Fruit fly (Drosophila melanogaster) whole organism, prepupa: ENCODE data around the gene CG12290.
A peak's percentile ranks its signal among the peaks of the same experiment; 100 is the strongest.

ENCODE experiments used
- Blimp-1 ChIP-seq: fragments of 200-800 bp; sonication (Bioruptor generic); optimal IDR thresholded peaks from 3 replicates; lab custom pipeline; 2017; ENCODE audit warnings: missing biosample characterization, missing genetic modification characterization, mild to moderate bottlenecking, moderate library complexity, missing genetic modification reagents
- CG10631 ChIP-seq: fragments of 200-800 bp; sonication (Bioruptor generic); optimal IDR thresholded peaks from 2 replicates; lab custom pipeline; 2016; ENCODE audit warnings: missing biosample characterization, missing genetic modification characterization
- CG10669 ChIP-seq: fragments of 200-800 bp; sonication (Bioruptor generic); optimal IDR thresholded peaks from 3 replicates; lab custom pipeline; 2018; ENCODE audit warnings: missing biosample characterization, mild to moderate bottlenecking, missing genetic modification characterization, moderate library complexity
- CG11294 ChIP-seq: fragments of 200-800 bp; sonication (Bioruptor generic); IDR thresholded peaks from 2 replicates; pipeline ENCODE4 v1.3.6; 2022; ENCODE audit warnings: missing biosample characterization, missing genetic modification characterization
- CG11762 ChIP-seq: fragments of 200-800 bp; sonication (Bioruptor generic); optimal IDR thresholded peaks from 3 replicates; lab custom pipeline; 2016; ENCODE audit warnings: missing biosample characterization, missing genetic modification characterization; ENCODE audit not compliant: insufficient read depth
- CG15336 ChIP-seq: fragments of 200-800 bp; sonication (Bioruptor generic); IDR thresholded peaks from 2 replicates; pipeline ENCODE4 v1.3.6; 2022; ENCODE audit warnings: missing biosample characterization, missing genetic modification characterization
- CG1621 ChIP-seq: fragments of 200-800 bp; sonication (Bioruptor generic); optimal IDR thresholded peaks from 3 replicates; lab custom pipeline; 2018; ENCODE audit warnings: missing biosample characterization, mild to moderate bottlenecking, missing genetic modification characterization
- CG16779 ChIP-seq: fragments of 200-800 bp; sonication (Bioruptor generic); optimal IDR thresholded peaks from 3 replicates; lab custom pipeline; 2017; ENCODE audit warnings: missing biosample characterization, mild to moderate bottlenecking, missing genetic modification characterization
- CG3032 ChIP-seq: fragments of 200-800 bp; optimal IDR thresholded peaks from 2 replicates; lab custom pipeline; 2019; ENCODE audit warnings: missing biosample characterization, mild to moderate bottlenecking, missing genetic modification characterization, moderate library complexity
- CG31627 ChIP-seq: fragments of 200-800 bp; sonication (Bioruptor generic); optimal IDR thresholded peaks from 3 replicates; lab custom pipeline; 2016; ENCODE audit warnings: missing biosample characterization, missing genetic modification characterization
- CG32006 ChIP-seq: fragments of 200-800 bp; sonication (Bioruptor generic); optimal IDR thresholded peaks from 3 replicates; lab custom pipeline; 2017; ENCODE audit warnings: missing biosample characterization, mild to moderate bottlenecking, missing genetic modification characterization
- CG34406 ChIP-seq: fragments of 200-800 bp; sonication (Bioruptor generic); optimal IDR thresholded peaks from 3 replicates; lab custom pipeline; 2016; ENCODE audit warnings: missing biosample characterization, missing genetic modification characterization
- CG3919 ChIP-seq: fragments of 200-800 bp; sonication (Bioruptor generic); optimal IDR thresholded peaks from 3 replicates; lab custom pipeline; 2016; ENCODE audit warnings: missing biosample characterization, missing genetic modification characterization
- CG6163 ChIP-seq: fragments of 200-800 bp; sonication (Bioruptor generic); IDR thresholded peaks from 3 replicates; pipeline ENCODE4 v1.3.6; 2022; ENCODE audit warnings: missing biosample characterization, missing genetic modification characterization
- CG6276 ChIP-seq: fragments of 200-800 bp; sonication (Bioruptor generic); optimal IDR thresholded peaks from 2 replicates; lab custom pipeline; 2017; ENCODE audit warnings: missing biosample characterization, mild to moderate bottlenecking, missing genetic modification characterization
- CG6792 ChIP-seq: fragments of 200-800 bp; sonication (Bioruptor generic); optimal IDR thresholded peaks from 3 replicates; lab custom pipeline; 2016; ENCODE audit warnings: missing biosample characterization, missing genetic modification characterization
- CG6854 ChIP-seq: fragments of 200-800 bp; sonication (Bioruptor generic); optimal IDR thresholded peaks from 2 replicates; lab custom pipeline; 2017; ENCODE audit warnings: missing biosample characterization, mild to moderate bottlenecking, missing genetic modification characterization
- CG7368 ChIP-seq: fragments of 200-800 bp; sonication (Bioruptor generic); optimal IDR thresholded peaks from 3 replicates; lab custom pipeline; 2016; ENCODE audit warnings: missing biosample characterization, missing genetic modification characterization
- CG8119 ChIP-seq: fragments of 200-800 bp; sonication (Bioruptor generic); IDR thresholded peaks from 3 replicates; pipeline ENCODE4 v1.3.6; 2022; ENCODE audit warnings: missing biosample characterization, missing genetic modification characterization
- CG8319 ChIP-seq: fragments of 200-800 bp; sonication (Bioruptor generic); optimal IDR thresholded peaks from 3 replicates; lab custom pipeline; 2016; ENCODE audit warnings: missing biosample characterization, missing genetic modification characterization
- CG8632 ChIP-seq: fragments of 200-800 bp; sonication (Bioruptor generic); optimal IDR thresholded peaks from 3 replicates; lab custom pipeline; 2016; ENCODE audit warnings: missing biosample characterization, missing genetic modification characterization
- Eip75B ChIP-seq: fragments of 200-800 bp; sonication (Bioruptor generic); optimal IDR thresholded peaks from 3 replicates; lab custom pipeline; 2016; ENCODE audit warnings: missing biosample characterization, missing genetic modification characterization
- Eip78C ChIP-seq: fragments of 200-800 bp; sonication (Bioruptor generic); peaks from one replicate; lab custom pipeline; 2016; ENCODE audit warnings: missing biosample characterization, missing genetic modification characterization
- Ets96B ChIP-seq: fragments of 200-800 bp; optimal IDR thresholded peaks from 2 replicates; lab custom pipeline; 2019; ENCODE audit warnings: missing biosample characterization, mild to moderate bottlenecking, missing genetic modification characterization, moderate library complexity
- Gug ChIP-seq: fragments of 200-800 bp; sonication (Bioruptor generic); IDR thresholded peaks from 2 replicates; pipeline ENCODE4 v1.3.6; 2022; ENCODE audit warnings: missing biosample characterization, missing genetic modification characterization
- Hr38 ChIP-seq: sonication (Bioruptor generic); optimal IDR thresholded peaks from 2 replicates; lab custom pipeline; 2016; ENCODE audit warnings: missing biosample characterization, missing genetic modification characterization
- Hr39 ChIP-seq: fragments of 200-800 bp; sonication (Bioruptor generic); optimal IDR thresholded peaks from 2 replicates; lab custom pipeline; 2016; ENCODE audit warnings: missing biosample characterization, missing genetic modification characterization
- Hr4 ChIP-seq: fragments of 200-800 bp; sonication (Bioruptor generic); optimal IDR thresholded peaks from 3 replicates; lab custom pipeline; 2016; ENCODE audit warnings: missing biosample characterization, missing genetic modification characterization
- Lpt ChIP-seq: fragments of 200-800 bp; sonication (Bioruptor generic); optimal IDR thresholded peaks from 3 replicates; lab custom pipeline; 2016; ENCODE audit warnings: missing biosample characterization, missing genetic modification characterization
- OdsH ChIP-seq: fragments of 200-800 bp; sonication (Bioruptor generic); optimal IDR thresholded peaks from 3 replicates; lab custom pipeline; 2016; ENCODE audit warnings: missing biosample characterization, missing genetic modification characterization
- Smox ChIP-seq: fragments of 200-800 bp; sonication (Bioruptor generic); optimal IDR thresholded peaks from 3 replicates; lab custom pipeline; 2016; ENCODE audit warnings: missing biosample characterization, missing genetic modification characterization
- Sox14 ChIP-seq: fragments of 200-800 bp; sonication (Bioruptor generic); optimal IDR thresholded peaks from 3 replicates; lab custom pipeline; 2016; ENCODE audit warnings: missing biosample characterization, missing genetic modification characterization
- acj6 ChIP-seq: fragments of 200-800 bp; sonication (Bioruptor generic); optimal IDR thresholded peaks from 3 replicates; lab custom pipeline; 2016; ENCODE audit warnings: missing biosample characterization, missing genetic modification characterization
- cyc ChIP-seq: fragments of 200-800 bp; sonication (Bioruptor generic); optimal IDR thresholded peaks from 3 replicates; lab custom pipeline; 2016; ENCODE audit warnings: missing biosample characterization, missing genetic modification characterization
- dsx ChIP-seq: fragments of 200-800 bp; optimal IDR thresholded peaks from 3 replicates; lab custom pipeline; 2019; ENCODE audit warnings: missing biosample characterization, mild to moderate bottlenecking, missing genetic modification characterization, moderate library complexity; ENCODE audit not compliant: poor library complexity, severe bottlenecking
- esn ChIP-seq: fragments of 200-800 bp; sonication (Bioruptor generic); optimal IDR thresholded peaks from 2 replicates; lab custom pipeline; 2016; ENCODE audit warnings: missing biosample characterization, mild to moderate bottlenecking, missing genetic modification characterization, moderate library complexity
- fd59A ChIP-seq: fragments of 200-800 bp; sonication (Bioruptor generic); optimal IDR thresholded peaks from 2 replicates; lab custom pipeline; 2017; ENCODE audit warnings: missing biosample characterization, mild to moderate bottlenecking, missing genetic modification characterization, missing genetic modification reagents
- fkh ChIP-seq: fragments of 200-800 bp; sonication (Bioruptor generic); optimal IDR thresholded peaks from 3 replicates; lab custom pipeline; 2017; ENCODE audit warnings: missing biosample characterization, mild to moderate bottlenecking, missing genetic modification characterization, moderate library complexity
- lz ChIP-seq: fragments of 200-800 bp; sonication (Bioruptor generic); optimal IDR thresholded peaks from 3 replicates; lab custom pipeline; 2016; ENCODE audit warnings: missing biosample characterization, missing genetic modification characterization
- net ChIP-seq: fragments of 200-800 bp; sonication (Bioruptor generic); optimal IDR thresholded peaks from 3 replicates; lab custom pipeline; 2016; ENCODE audit warnings: missing biosample characterization, missing genetic modification characterization
- pdm3 ChIP-seq: fragments of 200-800 bp; sonication (Bioruptor generic); optimal IDR thresholded peaks from 3 replicates; lab custom pipeline; 2016; ENCODE audit warnings: missing biosample characterization, missing genetic modification characterization
- salr ChIP-seq, 2 experiments: fragments of 200-800 bp; sonication (Bioruptor generic); optimal IDR thresholded peaks; 3 replicates each; lab custom pipeline; 2016 to 2018; ENCODE audit warnings: missing biosample characterization in 2 of 2, missing genetic modification characterization in 2 of 2, mild to moderate bottlenecking in 1 of 2
- spab ChIP-seq: fragments of 200-800 bp; sonication (Bioruptor generic); optimal IDR thresholded peaks from 2 replicates; lab custom pipeline; 2017; ENCODE audit warnings: missing biosample characterization, mild to moderate bottlenecking, missing genetic modification characterization, missing genetic modification reagents
- ss ChIP-seq, 2 experiments: fragments of 200-800 bp; sonication (Bioruptor generic); optimal IDR thresholded peaks; 2 replicates in 1 of 2; 3 replicates in 1 of 2; lab custom pipeline; 2017 to 2018; ENCODE audit warnings: mild to moderate bottlenecking in 2 of 2, missing biosample characterization in 2 of 2, missing genetic modification characterization in 2 of 2, moderate library complexity in 1 of 2
- svp ChIP-seq: fragments of 200-800 bp; sonication (Bioruptor generic); peaks from one replicate; lab custom pipeline; 2016; ENCODE audit warnings: missing biosample characterization, missing genetic modification characterization
- topi ChIP-seq: fragments of 200-800 bp; sonication (Bioruptor generic); optimal IDR thresholded peaks from 3 replicates; lab custom pipeline; 2016; ENCODE audit warnings: missing biosample characterization, missing genetic modification characterization
- vri ChIP-seq: fragments of 200-800 bp; sonication (Bioruptor generic); optimal IDR thresholded peaks from 3 replicates; lab custom pipeline; 2016; ENCODE audit warnings: missing biosample characterization, mild to moderate bottlenecking, missing genetic modification characterization

CG12290 gene

dm6 chr3R:26194933-26195452, 35.1 kb upstream of the CG12290 start:
- TF ChIP-seq CG15336, result no peak
- no peak for TF ChIP-seq CG7368 (GFP tag; lab: Kevin White, UChicago)
- no peak for TF ChIP-seq acj6 (GFP tag; lab: Kevin White, UChicago)
- no peak for TF ChIP-seq Hr39

dm6 chr3R:26212935-26213334, 17.1 kb upstream of the CG12290 start:
- TF ChIP-seq CG3919 (GFP tag; lab: Kevin White, UChicago) (no peak), Hr4 (no peak), spab (GFP tag; lab: Kevin White, UChicago) (no peak), CG34406 (GFP tag; lab: Kevin White, UChicago) (no peak), cyc (no peak), Sox14 (no peak), Hr39 (no peak), CG10631 (GFP tag; lab: Kevin White, UChicago) (no peak), CG7368 (GFP tag; lab: Kevin White, UChicago) (no peak), CG31627 (no peak), Eip75B (GFP tag; lab: Kevin White, UChicago) (no peak), Hr38 (GFP tag; lab: Kevin White, UChicago) (no peak), Lpt (GFP tag; lab: Kevin White, UChicago) (no peak), CG32006 (GFP tag; lab: Kevin White, UChicago) (no peak), net (no peak)

- TF ChIP-seq Eip75B (GFP tag; lab: Kevin White, UChicago) (peak; percentile 14), cyc (no peak), CG16779 (tag; lab: Kevin White, UChicago) (no peak), Blimp-1 (no peak), lz (GFP tag; lab: Kevin White, UChicago) (peak; percentile 11), CG6163 (GFP tag; lab: Robert Waterston, UW) (peak; percentile 39; the same call in 1 of the 3 replicates), Hr38 (GFP tag; lab: Kevin White, UChicago) (no peak), vri (GFP tag; lab: Kevin White, UChicago) (no peak), CG15336 (no peak), CG8632 (no peak), CG6854 (GFP tag; lab: Kevin White, UChicago) (no peak), Eip78C (peak; percentile 72), ss (GFP tag; optimal IDR thresholded peaks at IDR 0.05; lab: Kevin White, UChicago) (no peak), CG11294 (peak; percentile 27; the same call in 1 of the 2 replicates), Gug (GFP tag; lab: Robert Waterston, UW) (no peak), Smox (GFP tag; lab: Kevin White, UChicago) (no peak), OdsH (GFP tag; lab: Kevin White, UChicago) (peak; percentile 12), fd59A (no peak), pdm3 (GFP tag; lab: Kevin White, UChicago) (peak; percentile 16), CG8319 (GFP tag; lab: Kevin White, UChicago) (no peak), salr (GFP tag; optimal IDR thresholded peaks at IDR 0.05; lab: Kevin White, UChicago) (no peak), CG31627 (peak; percentile 1), Hr4 (no peak), acj6 (GFP tag; lab: Kevin White, UChicago) (peak; percentile 31), CG1621 (tag; lab: Kevin White, UChicago) (no peak), spab (GFP tag; lab: Kevin White, UChicago) (no peak), svp (peak; percentile 62), CG11762 (GFP tag; lab: Kevin White, UChicago) (no peak), fkh (GFP tag; lab: Kevin White, UChicago) (no peak), Sox14 (peak; percentile 19), topi (GFP tag; lab: Kevin White, UChicago) (no peak), CG3032 (no peak), Hr39 (peak; percentile 16), dsx (GFP tag; lab: Kevin White, UChicago) (no peak), CG6276 (GFP tag; lab: Kevin White, UChicago) (no peak), CG8119 (no peak), CG10669 (GFP tag; lab: Kevin White, UChicago) (no peak), esn (GFP tag; lab: Kevin White, UChicago) (no peak), Ets96B (no peak), CG6792 (GFP tag; lab: Kevin White, UChicago) (peak; percentile 20), Lpt (GFP tag; lab: Kevin White, UChicago) (no peak)
Measured at dm6 chr3R:26214301-26214700, 15.7 kb upstream of the CG12290 start.
